Worm (Caenorhabditis elegans): ENCODE measurements around the gene chil-7.

DNA sequence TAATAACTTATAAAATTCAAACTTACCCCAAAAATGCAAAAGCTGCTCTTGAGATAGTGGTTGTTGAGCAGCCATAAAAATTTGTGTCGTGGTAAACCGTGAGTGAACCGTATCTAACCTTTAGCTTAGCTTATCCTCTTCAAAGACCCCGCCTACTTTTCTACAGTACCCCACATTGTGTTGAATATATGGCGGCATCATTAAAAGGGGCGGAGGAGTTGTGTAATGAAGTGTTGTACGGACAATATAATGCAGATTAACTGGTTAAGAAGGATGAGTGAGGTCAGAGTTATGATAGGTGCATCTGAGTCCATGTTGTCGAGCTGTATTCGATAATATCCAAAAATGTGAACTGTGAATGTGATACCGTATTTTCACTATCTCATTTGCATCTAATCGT lies 43.1 kb downstream of the chil-7 start, which contains the start of gene eyg-1:
- TF ChIP-seq sox-4 (tag; optimal IDR thresholded peaks at IDR 0.05) = no peak
- TF ChIP-seq K09A11.1 (tag; optimal IDR thresholded peaks at IDR 0.05; ENCODE audit: insufficient read depth) = no peak
- no peak for TF ChIP-seq tbx-2 (tag; optimal IDR thresholded peaks at IDR 0.05)
- no peak for TF ChIP-seq T23F11.4 (GFP tag; optimal IDR thresholded peaks at IDR 0.05)
- TF ChIP-seq ama-1 (optimal IDR thresholded peaks at IDR 0.05) = no peak
